Fruit fly (Drosophila melanogaster) whole organism, adult: Measurements from ENCODE around the gene da.

ENCODE experiments used
- CG7101 ChIP-seq: fragments of 200-800 bp; sonication (Bioruptor generic); optimal IDR thresholded peaks from 2 replicates; lab custom pipeline; 2018; ENCODE audit warnings: missing biosample characterization, mild to moderate bottlenecking, missing genetic modification characterization, moderate library complexity
- cnc ChIP-seq, 2 experiments: fragments of >200 bp; optimal IDR thresholded peaks; 2 replicates each; lab custom pipeline; 2017

DNA sequence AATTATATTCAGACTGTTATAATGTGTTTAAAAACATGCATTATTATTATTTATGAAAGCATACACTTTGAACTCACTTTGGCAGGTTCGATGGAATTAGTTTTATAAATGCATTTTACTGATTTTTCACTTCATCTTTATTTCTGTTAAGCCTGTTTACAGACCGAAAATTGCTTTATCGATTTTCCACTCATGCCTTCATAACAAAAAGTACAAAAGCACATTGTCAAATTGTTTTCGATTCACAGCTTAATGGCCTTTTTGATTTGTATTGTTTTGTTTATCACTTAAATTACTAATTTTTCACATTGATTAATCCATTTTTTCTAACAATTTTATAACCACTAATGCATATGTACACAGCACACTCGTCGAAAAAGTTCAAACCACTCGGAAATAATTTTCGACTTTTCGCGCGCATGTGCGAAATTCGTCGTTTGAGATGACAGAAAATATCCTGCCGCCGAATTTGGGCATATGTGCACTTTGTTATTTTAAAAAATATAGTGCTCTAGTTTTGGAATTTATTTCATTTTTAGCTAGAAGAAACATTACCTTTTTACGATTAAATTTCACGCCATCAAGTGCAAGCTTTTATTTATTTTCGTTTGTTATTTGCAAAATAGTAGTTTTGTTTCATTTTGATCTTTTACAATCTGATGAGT, 14.2 kb upstream of the da start, which contains the start of gene rho-5:
- TF ChIP-seq cnc (optimal IDR thresholded peaks at IDR 0.05; lab: Kevin White, UChicago) (no peak), CG7101 (no peak)
